Worm (Caenorhabditis elegans): ENCODE measurements around the gene T26C11.9.

Gene T26C11.9

ce11 chrX:1853596-1853995, at the start of gene T26C11.9:
TSS of gene T26C11.9 (minus strand) at chrX:1853849.
- peak; percentile 39; the same call in 1 of the 2 replicates for TF ChIP-seq T22C8.4 (GFP tag; IDR thresholded peaks at IDR 0.05)
- TF ChIP-seq ztf-29 (GFP tag; IDR thresholded peaks at IDR 0.05) = no peak

- TF ChIP-seq klf-2 (GFP tag; conservative IDR thresholded peaks at IDR 0.05) = no peak
- TF ChIP-seq med-1 (GFP tag; optimal IDR thresholded peaks at IDR 0.05; ENCODE audit: insufficient read depth) = no peak
- no peak for TF ChIP-seq T22C8.4 (GFP tag; IDR thresholded peaks at IDR 0.05)
- no peak for TF ChIP-seq ref-1 (GFP tag; conservative IDR thresholded peaks at IDR 0.05)
- TF ChIP-seq cog-1 (tag; optimal IDR thresholded peaks at IDR 0.05) = no peak
- no peak for TF ChIP-seq ztf-29 (GFP tag; IDR thresholded peaks at IDR 0.05)
- no peak for TF ChIP-seq ztf-23 (GFP tag; IDR thresholded peaks at IDR 0.05)
- no peak for TF ChIP-seq tab-1 (GFP tag; IDR thresholded peaks at IDR 0.05)
- no peak for TF ChIP-seq flt-1 (GFP tag; IDR thresholded peaks at IDR 0.05)
Observed at ce11 chrX:1901480-1901879, 47.8 kb upstream of the T26C11.9 start.

DNA sequence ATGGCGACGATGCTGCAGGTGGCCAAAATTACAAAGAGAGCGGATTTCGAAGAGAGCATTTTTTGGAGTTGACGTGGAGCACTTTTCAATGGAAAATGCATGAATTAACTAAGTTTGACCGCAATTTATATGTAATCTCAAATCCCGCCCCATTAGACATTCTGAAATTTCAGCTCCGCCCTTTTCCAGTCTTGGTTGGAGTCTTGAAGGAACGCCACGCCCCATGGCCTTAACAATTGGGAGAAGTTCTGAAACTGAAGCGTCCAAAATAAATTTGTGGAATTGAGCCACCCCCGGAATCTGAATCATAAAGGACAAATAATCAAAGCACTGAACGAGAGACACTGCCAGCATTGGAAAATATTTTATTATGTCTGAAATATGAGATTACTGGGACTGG, 43.6 kb upstream of the T26C11.9 start, which contains the start of gene B0294.1:
B0294.1 (minus strand) TSS at position 101 of the 400 bp plus-strand sequence.
- TF ChIP-seq flt-1 (GFP tag; IDR thresholded peaks at IDR 0.05) (no peak), med-1 (GFP tag; optimal IDR thresholded peaks at IDR 0.05; ENCODE audit: insufficient read depth) (no peak), ztf-29 (GFP tag; IDR thresholded peaks at IDR 0.05) (no peak), T22C8.4 (GFP tag; IDR thresholded peaks at IDR 0.05) (no peak), tab-1 (GFP tag; IDR thresholded peaks at IDR 0.05) (no peak), ref-1 (GFP tag; conservative IDR thresholded peaks at IDR 0.05) (no peak), ztf-23 (GFP tag; IDR thresholded peaks at IDR 0.05) (no peak), cog-1 (tag; optimal IDR thresholded peaks at IDR 0.05) (no peak), klf-2 (GFP tag; conservative IDR thresholded peaks at IDR 0.05) (no peak)

- TF ChIP-seq klf-2 (GFP tag; conservative IDR thresholded peaks at IDR 0.05) (no peak), cog-1 (tag; optimal IDR thresholded peaks at IDR 0.05) (no peak), ref-1 (GFP tag; conservative IDR thresholded peaks at IDR 0.05) (no peak)
Observed at ce11 chrX:1891887-1892286, 38.2 kb upstream of the T26C11.9 start, which contains the start of gene B0294.3. TSS of gene B0294.3 (plus strand) at chrX:1892187.

DNA sequence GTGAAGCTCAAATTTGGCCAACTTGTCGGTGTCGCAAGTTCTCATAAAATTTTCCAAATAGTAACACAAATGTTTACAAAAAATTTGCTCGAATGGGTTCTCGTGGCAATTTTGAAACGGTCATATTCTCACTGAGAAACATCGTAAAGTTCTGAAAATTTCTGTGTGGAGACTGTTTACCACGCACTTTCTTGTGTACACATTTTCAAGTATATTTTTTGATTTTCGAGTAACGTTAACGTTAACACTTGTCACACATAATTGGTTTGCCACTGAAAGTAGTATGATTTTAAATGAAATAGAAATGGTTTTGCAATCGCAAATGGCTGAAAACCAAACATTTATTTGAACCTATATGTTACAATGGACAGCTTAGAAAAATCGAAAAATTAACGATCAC, 37.2 kb upstream of the T26C11.9 start:
- TF ChIP-seq tab-1 (GFP tag; IDR thresholded peaks at IDR 0.05) (no peak), ztf-23 (GFP tag; IDR thresholded peaks at IDR 0.05) (no peak), ref-1 (GFP tag; conservative IDR thresholded peaks at IDR 0.05) (no peak), cog-1 (tag; optimal IDR thresholded peaks at IDR 0.05) (no peak), T22C8.4 (GFP tag; IDR thresholded peaks at IDR 0.05) (no peak), med-1 (GFP tag; optimal IDR thresholded peaks at IDR 0.05; ENCODE audit: insufficient read depth) (no peak), ztf-29 (GFP tag; IDR thresholded peaks at IDR 0.05) (no peak), klf-2 (GFP tag; conservative IDR thresholded peaks at IDR 0.05) (no peak), flt-1 (GFP tag; IDR thresholded peaks at IDR 0.05) (no peak)

DNA sequence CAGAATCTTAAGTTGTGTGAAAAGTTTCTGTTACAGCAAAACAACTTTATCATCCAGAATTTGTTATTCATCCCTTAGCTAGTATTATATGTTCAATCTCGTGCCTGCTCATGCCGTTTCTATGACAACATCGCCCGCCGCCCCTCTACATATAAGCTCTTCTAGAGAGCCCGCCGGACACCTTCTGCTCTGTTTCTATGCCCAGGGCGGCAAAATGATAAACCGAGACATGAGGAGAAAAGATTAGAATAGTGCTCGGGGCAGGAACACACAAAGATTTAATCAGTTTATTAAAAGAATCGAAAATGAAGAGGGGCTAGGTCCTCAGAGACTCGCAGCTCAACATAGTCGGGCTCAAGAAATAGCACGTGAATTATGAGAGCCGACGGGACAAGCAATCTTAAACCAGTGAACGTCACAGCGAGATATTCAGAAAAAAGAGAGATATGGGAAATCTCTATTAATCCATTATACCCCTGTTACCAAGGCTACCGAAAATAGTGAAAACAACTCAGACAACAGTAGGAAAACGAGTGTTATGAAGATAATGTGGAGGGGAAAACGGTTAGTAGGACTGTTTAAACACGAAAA, 34.9 kb upstream of the T26C11.9 start:
- no peak for TF ChIP-seq tab-1 (GFP tag; IDR thresholded peaks at IDR 0.05)
- TF ChIP-seq ztf-29 (GFP tag; IDR thresholded peaks at IDR 0.05) = no peak
- TF ChIP-seq klf-2 (GFP tag; conservative IDR thresholded peaks at IDR 0.05) = no peak
- no peak for TF ChIP-seq T22C8.4 (GFP tag; IDR thresholded peaks at IDR 0.05)
- no peak for TF ChIP-seq ref-1 (GFP tag; conservative IDR thresholded peaks at IDR 0.05)
- peak; percentile 36 for TF ChIP-seq cog-1 (tag; optimal IDR thresholded peaks at IDR 0.05)

DNA sequence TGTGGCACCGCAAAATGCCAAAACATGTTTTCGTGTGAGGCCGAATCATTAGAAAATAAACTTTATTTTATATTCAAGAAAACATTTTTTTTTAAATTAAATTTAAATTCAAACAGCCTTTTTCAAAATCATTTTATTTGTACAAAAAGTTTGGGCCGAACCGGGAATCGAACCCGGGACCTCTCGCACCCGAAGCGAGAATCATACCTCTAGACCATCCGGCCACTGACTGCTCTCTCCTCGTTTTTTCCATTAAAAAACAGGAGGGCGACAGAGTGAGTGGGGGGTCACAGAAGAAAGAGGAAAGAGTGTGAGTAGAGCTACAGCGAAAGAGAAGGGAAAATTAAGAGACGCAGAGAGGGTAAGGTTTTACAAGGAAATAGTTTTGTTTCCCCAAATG, 27.0 kb upstream of the T26C11.9 start:
- peak; percentile 59 for TF ChIP-seq med-1 (GFP tag; optimal IDR thresholded peaks at IDR 0.05; ENCODE audit: insufficient read depth)
- peak; percentile 66 for TF ChIP-seq cog-1 (tag; optimal IDR thresholded peaks at IDR 0.05)
- peak; percentile 94 for TF ChIP-seq flt-1 (GFP tag; IDR thresholded peaks at IDR 0.05)
- TF ChIP-seq ztf-23 (GFP tag; IDR thresholded peaks at IDR 0.05) = peak; percentile 88
- TF ChIP-seq T22C8.4 (GFP tag; IDR thresholded peaks at IDR 0.05) = peak; percentile 78
- peak; percentile 86 for TF ChIP-seq ref-1 (GFP tag; conservative IDR thresholded peaks at IDR 0.05)
- TF ChIP-seq ztf-29 (GFP tag; IDR thresholded peaks at IDR 0.05) = peak; percentile 85
- peak; percentile 76 for TF ChIP-seq klf-2 (GFP tag; conservative IDR thresholded peaks at IDR 0.05)
- peak; percentile 94 for TF ChIP-seq tab-1 (GFP tag; IDR thresholded peaks at IDR 0.05)

ce11 chrX:1870991-1871390, 17.3 kb upstream of the T26C11.9 start:
- TF ChIP-seq T22C8.4 (GFP tag; IDR thresholded peaks at IDR 0.05) (no peak), tab-1 (GFP tag; IDR thresholded peaks at IDR 0.05) (no peak), ztf-29 (GFP tag; IDR thresholded peaks at IDR 0.05) (no peak), med-1 (GFP tag; optimal IDR thresholded peaks at IDR 0.05; ENCODE audit: insufficient read depth) (no peak), cog-1 (tag; optimal IDR thresholded peaks at IDR 0.05) (no peak), flt-1 (GFP tag; IDR thresholded peaks at IDR 0.05) (no peak), ref-1 (GFP tag; conservative IDR thresholded peaks at IDR 0.05) (no peak), klf-2 (GFP tag; conservative IDR thresholded peaks at IDR 0.05) (no peak), ztf-23 (GFP tag; IDR thresholded peaks at IDR 0.05) (no peak)

- TF ChIP-seq tab-1 (GFP tag; IDR thresholded peaks at IDR 0.05) = no peak
- no peak for TF ChIP-seq klf-2 (GFP tag; conservative IDR thresholded peaks at IDR 0.05)
- no peak for TF ChIP-seq ztf-29 (GFP tag; IDR thresholded peaks at IDR 0.05)
- TF ChIP-seq flt-1 (GFP tag; IDR thresholded peaks at IDR 0.05) = no peak
- TF ChIP-seq ztf-23 (GFP tag; IDR thresholded peaks at IDR 0.05) = no peak
- TF ChIP-seq ref-1 (GFP tag; conservative IDR thresholded peaks at IDR 0.05) = no peak
- TF ChIP-seq cog-1 (tag; optimal IDR thresholded peaks at IDR 0.05) = no peak
- no peak for TF ChIP-seq med-1 (GFP tag; optimal IDR thresholded peaks at IDR 0.05; ENCODE audit: insufficient read depth)
- TF ChIP-seq T22C8.4 (GFP tag; IDR thresholded peaks at IDR 0.05) = no peak
Observed at ce11 chrX:1864946-1865345, 11.3 kb upstream of the T26C11.9 start, which contains the start of gene tbx-41. TSS of gene tbx-41 (plus strand) at chrX:1865246.

DNA sequence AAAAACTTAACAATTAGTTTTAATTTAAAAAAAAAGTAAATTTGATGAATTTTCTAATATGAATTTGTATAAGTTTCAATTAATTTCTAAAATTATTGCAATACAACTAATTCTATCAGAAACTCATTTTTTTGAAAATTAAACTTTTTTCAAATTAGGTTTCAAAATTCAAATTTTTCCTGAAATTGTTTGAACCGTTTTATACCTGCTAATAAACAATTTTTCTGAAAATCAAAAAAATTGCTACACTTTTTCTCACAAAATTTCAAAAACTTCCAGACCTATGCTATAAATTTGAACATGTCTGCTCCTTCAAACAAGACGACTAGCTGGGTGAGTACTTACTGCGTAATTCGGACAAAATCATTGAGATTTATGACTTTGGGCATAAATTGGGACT, 6.8 kb upstream of the T26C11.9 start, which contains the start of gene T26C11.8:
T26C11.8 (plus strand) TSS at position 301 of the 400 bp plus-strand sequence.
- TF ChIP-seq T22C8.4 (GFP tag; IDR thresholded peaks at IDR 0.05) (no peak), cog-1 (tag; optimal IDR thresholded peaks at IDR 0.05) (no peak), ztf-23 (GFP tag; IDR thresholded peaks at IDR 0.05) (no peak), ref-1 (GFP tag; conservative IDR thresholded peaks at IDR 0.05) (no peak), flt-1 (GFP tag; IDR thresholded peaks at IDR 0.05) (no peak), med-1 (GFP tag; optimal IDR thresholded peaks at IDR 0.05; ENCODE audit: insufficient read depth) (no peak), klf-2 (GFP tag; conservative IDR thresholded peaks at IDR 0.05) (no peak), tab-1 (GFP tag; IDR thresholded peaks at IDR 0.05) (no peak), ztf-29 (GFP tag; IDR thresholded peaks at IDR 0.05) (no peak)
